Fruit fly (Drosophila melanogaster) S2 (cell line): Measurements from ENCODE around the gene CG18404.

Experiments used
- CG8478 ChIP-seq: fragments of >200 bp; optimal IDR thresholded peaks from 2 replicates; lab custom pipeline; 2018
- CTCF ChIP-seq, 2 experiments: fragments of >200 bp; optimal IDR thresholded peaks; 2 replicates each; lab custom pipeline; 2018

DNA sequence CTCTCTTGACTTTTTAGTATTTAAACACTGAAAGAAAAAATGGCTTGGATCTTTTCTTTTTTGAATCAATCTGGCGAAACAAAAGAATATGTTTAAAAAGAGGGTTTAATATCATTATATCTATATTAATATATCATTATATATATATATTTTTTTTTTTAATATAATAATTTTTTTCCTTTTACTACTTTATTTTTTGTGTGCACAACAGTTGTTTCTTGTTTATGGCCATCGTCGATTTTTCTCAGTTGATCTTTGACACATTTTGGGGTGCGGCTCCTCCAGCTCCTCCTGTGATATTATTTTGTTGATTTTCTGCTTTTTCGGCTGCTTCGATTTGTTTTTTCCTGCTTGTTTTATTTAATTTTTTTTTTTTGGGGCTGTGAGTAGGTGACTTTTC, 42.0 kb downstream of the CG18404 start:
- no peak for TF ChIP-seq CG8478 (lab: Kevin White, UChicago)
- no peak for TF ChIP-seq CTCF (optimal IDR thresholded peaks at IDR 0.05; lab: Kevin White, UChicago)
